Worm (Caenorhabditis elegans): ENCODE measurements around the gene Y43F8B.15.

Gene Y43F8B.15

DNA sequence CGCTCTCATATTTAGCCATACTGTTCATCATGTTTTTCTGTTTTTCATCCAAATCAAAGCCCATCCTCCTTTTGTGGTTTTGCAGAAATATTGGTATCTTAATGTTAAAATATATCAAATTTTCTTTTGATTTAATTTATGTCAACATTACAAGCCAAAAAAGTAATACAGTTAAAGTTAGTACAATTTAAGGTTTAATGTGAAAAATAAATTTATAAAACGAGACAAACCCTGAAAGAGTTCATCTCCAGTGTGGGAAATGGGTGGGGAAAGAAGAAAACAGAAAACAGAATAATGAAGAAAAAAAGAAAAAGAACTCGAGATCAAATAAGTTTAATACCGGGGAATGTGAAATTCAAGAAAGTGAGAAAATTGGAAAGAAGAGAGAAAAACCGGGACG is 13.1 kb downstream of the Y43F8B.15 start, which contains the start of gene M04C3.2:
Gene M04C3.2 (minus strand): TSS at position 101 of the 400 bp plus-strand sequence.
- TF ChIP-seq F16B12.6 (tag; optimal IDR thresholded peaks at IDR 0.05) = no peak
- TF ChIP-seq ceh-88 (GFP tag; IDR thresholded peaks at IDR 0.05) = no peak
- TF ChIP-seq nhr-237 (tag; optimal IDR thresholded peaks at IDR 0.05) = no peak
- no peak for TF ChIP-seq pax-3 (tag; optimal IDR thresholded peaks at IDR 0.05)
- no peak for TF ChIP-seq elt-3 (tag; optimal IDR thresholded peaks at IDR 0.05)
- TF ChIP-seq ztf-11 (tag; optimal IDR thresholded peaks at IDR 0.05) = no peak
- TF ChIP-seq swsn-7 (tag; optimal IDR thresholded peaks at IDR 0.05) = no peak
- no peak for TF ChIP-seq tlp-1 (tag; optimal IDR thresholded peaks at IDR 0.05)
- TF ChIP-seq ama-1 (optimal IDR thresholded peaks at IDR 0.05) = no peak
- TF ChIP-seq C34B4.2 (tag; optimal IDR thresholded peaks at IDR 0.05) = no peak
- no peak for TF ChIP-seq nhr-71 (tag; optimal IDR thresholded peaks at IDR 0.05)
- TF ChIP-seq lin-15B (tag; optimal IDR thresholded peaks at IDR 0.05) = no peak
- TF ChIP-seq mdl-1 (tag; optimal IDR thresholded peaks at IDR 0.05) = no peak

ce11 chrV:19445442-19445841 is 16.5 kb downstream of the Y43F8B.15 start, which contains the start of gene M04C3.1:
Gene M04C3.1 (minus strand): TSS chrV:19445605.
- TF ChIP-seq elt-2 (tag; optimal IDR thresholded peaks at IDR 0.05) = peak; percentile 7
- no peak for TF ChIP-seq Y116A8C.19 (tag; optimal IDR thresholded peaks at IDR 0.05; ENCODE audit: borderline replicate concordance)

ce11 chrV:19443599-19443998 is 18.3 kb downstream of the Y43F8B.15 start:
- TF ChIP-seq unc-98 (GFP tag; IDR thresholded peaks at IDR 0.05) = no peak
- no peak for TF ChIP-seq unc-30 (tag; optimal IDR thresholded peaks at IDR 0.05)
- TF ChIP-seq F16B12.6 (tag; optimal IDR thresholded peaks at IDR 0.05) = no peak
- no peak for TF ChIP-seq egl-27 (tag; optimal IDR thresholded peaks at IDR 0.05)
- no peak for TF ChIP-seq nhr-76 (tag; optimal IDR thresholded peaks at IDR 0.05)
- no peak for TF ChIP-seq lin-39 (tag; optimal IDR thresholded peaks at IDR 0.05)
- TF ChIP-seq lin-14 (GFP tag; optimal IDR thresholded peaks at IDR 0.05) = no peak
- no peak for TF ChIP-seq hlh-4 (tag; optimal IDR thresholded peaks at IDR 0.05)
- TF ChIP-seq lir-3 (tag; optimal IDR thresholded peaks at IDR 0.05; ENCODE audit: poor library complexity) = no peak
- no peak for TF ChIP-seq unc-130 (tag; optimal IDR thresholded peaks at IDR 0.05)
- TF ChIP-seq ets-5 (GFP tag; IDR thresholded peaks at IDR 0.05) = no peak
- TF ChIP-seq zip-4 (GFP tag; optimal IDR thresholded peaks at IDR 0.05) = no peak
- TF ChIP-seq lin-13 (GFP tag; optimal IDR thresholded peaks at IDR 0.05) = no peak
- no peak for TF ChIP-seq Y116A8C.19 (tag; optimal IDR thresholded peaks at IDR 0.05; ENCODE audit: borderline replicate concordance)
- TF ChIP-seq grh-1 (GFP tag; IDR thresholded peaks at IDR 0.05) = no peak

DNA sequence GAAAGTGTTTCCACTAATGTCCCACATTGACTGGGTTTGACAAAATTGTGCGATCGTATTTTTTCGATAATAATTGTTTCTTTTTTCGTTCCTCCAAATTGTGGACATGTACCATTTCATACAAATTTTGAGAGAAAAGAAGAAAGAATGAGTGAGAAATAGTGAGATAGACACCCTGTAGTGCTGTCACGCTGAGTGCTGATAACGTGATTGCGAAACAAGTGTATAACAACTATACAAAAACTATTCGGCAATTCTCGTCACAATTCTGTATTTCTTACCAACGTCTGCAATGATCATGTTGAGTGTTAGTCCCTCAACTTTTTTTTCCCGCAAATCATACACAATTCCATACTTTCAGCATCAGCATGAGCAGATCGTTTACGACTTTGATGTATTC is 25.6 kb downstream of the Y43F8B.15 start, which contains the start of gene C25F9.14:
Gene C25F9.14 (plus strand): TSS at position 178 of the 400 bp plus-strand sequence.
- TF ChIP-seq zag-1 (tag; optimal IDR thresholded peaks at IDR 0.05) (no peak), efl-1 (optimal IDR thresholded peaks at IDR 0.05) (no peak), efl-1 (GFP tag; optimal IDR thresholded peaks at IDR 0.05 in 1 of 2) (peak in 1 of 2 experiments; percentile 21)

DNA sequence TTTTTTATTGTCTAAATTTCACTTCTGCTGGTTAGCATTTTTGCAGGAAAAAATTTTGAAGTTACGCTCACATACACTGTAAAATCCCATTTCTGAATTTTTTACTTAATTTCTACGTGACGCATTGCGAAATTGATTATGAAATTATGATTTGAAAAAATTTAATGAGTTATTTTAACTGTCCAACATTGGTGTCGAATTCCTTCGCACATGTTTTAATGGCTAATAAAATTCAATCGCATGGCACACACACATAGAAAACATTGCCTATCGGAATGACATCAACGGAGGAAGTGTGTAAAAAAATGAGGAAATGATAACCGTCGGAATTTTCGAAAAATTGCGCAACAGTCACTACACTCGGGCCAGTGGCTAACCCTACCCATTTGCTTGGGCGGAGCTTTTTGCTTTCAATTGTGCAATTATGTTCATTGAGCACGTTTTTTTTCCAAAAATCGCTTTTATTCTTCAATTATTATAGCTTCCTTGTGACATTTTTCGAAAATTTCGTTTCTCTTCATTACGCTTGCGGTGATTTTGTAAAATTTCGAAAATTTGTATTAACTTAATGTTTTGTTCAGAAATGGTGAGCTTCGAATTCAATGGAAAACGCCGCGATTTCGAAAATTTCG is 28.0 kb downstream of the Y43F8B.15 start, which contains the start of gene C25F9.16:
Gene C25F9.16 (plus strand): TSS at position 582 of the 632 bp plus-strand sequence.
- TF ChIP-seq efl-1 (optimal IDR thresholded peaks at IDR 0.05) (no peak), efl-1 (GFP tag; optimal IDR thresholded peaks at IDR 0.05 in 1 of 2) (peak in 1 of 2 experiments; percentile 40), nhr-12 (tag; optimal IDR thresholded peaks at IDR 0.05) (no peak), lin-35 (GFP tag; optimal IDR thresholded peaks at IDR 0.05) (peak in 1 of 2 experiments; percentile 15)

All from whole organism, L1 larva.